Fruit fly (Drosophila melanogaster) whole organism, embryonic: ENCODE measurements around the gene Ask1.

Experiments used
- Ada2b ChIP-seq: fragments of 200-800 bp; sonication (Bioruptor generic); IDR thresholded peaks from 2 replicates; pipeline ENCODE4 v1.3.6; 2022; ENCODE audit warnings: missing biosample characterization, missing genetic modification characterization
- Aef1 ChIP-seq: fragments of 200-800 bp; sonication (Bioruptor generic); IDR thresholded peaks from 3 replicates; pipeline ENCODE4 v1.3.6; 2022; ENCODE audit warnings: missing biosample characterization, missing genetic modification characterization
- CG10274 ChIP-seq: fragments of 200-800 bp; sonication (Bioruptor generic); optimal IDR thresholded peaks from 3 replicates; lab custom pipeline; 2017; ENCODE audit warnings: missing biosample characterization, mild to moderate bottlenecking, missing genetic modification characterization
- CG10431 ChIP-seq: fragments of 200-800 bp; sonication (Bioruptor generic); optimal IDR thresholded peaks from 3 replicates; lab custom pipeline; 2018; ENCODE audit warnings: missing biosample characterization, mild to moderate bottlenecking, missing genetic modification characterization
- CG1602 ChIP-seq: fragments of 200-800 bp; sonication (Bioruptor generic); optimal IDR thresholded peaks from 3 replicates; lab custom pipeline; 2016; ENCODE audit warnings: missing biosample characterization, missing genetic modification characterization
- CG16863 ChIP-seq: fragments of 200-800 bp; sonication (Bioruptor generic); optimal IDR thresholded peaks from 3 replicates; lab custom pipeline; 2016; ENCODE audit warnings: missing biosample characterization, missing genetic modification characterization
- CG17829 ChIP-seq: fragments of 200-800 bp; optimal IDR thresholded peaks from 2 replicates; lab custom pipeline; 2019; ENCODE audit warnings: missing biosample characterization, mild to moderate bottlenecking, missing genetic modification characterization, moderate library complexity
- CG34224 ChIP-seq: fragments of 200-800 bp; sonication (Bioruptor generic); IDR thresholded peaks from 3 replicates; pipeline ENCODE4 v1.3.6; 2022; ENCODE audit warnings: missing biosample characterization, missing genetic modification characterization; ENCODE audit not compliant: partially characterized antibody
- CG34376 ChIP-seq: fragments of 200-800 bp; sonication (Bioruptor generic); optimal IDR thresholded peaks from 2 replicates; lab custom pipeline; 2018; ENCODE audit warnings: missing biosample characterization, mild to moderate bottlenecking, missing genetic modification characterization
- CG3838 ChIP-seq: fragments of 200-800 bp; sonication (Bioruptor generic); optimal IDR thresholded peaks from 3 replicates; lab custom pipeline; 2016; ENCODE audit warnings: missing biosample characterization, missing genetic modification characterization
- CG3995 ChIP-seq: fragments of 200-800 bp; sonication (Bioruptor generic); optimal IDR thresholded peaks from 3 replicates; lab custom pipeline; 2016; ENCODE audit warnings: missing biosample characterization, missing genetic modification characterization
- CG4424 ChIP-seq: fragments of 200-800 bp; sonication (Bioruptor generic); optimal IDR thresholded peaks from 3 replicates; lab custom pipeline; 2016; ENCODE audit warnings: missing biosample characterization, missing genetic modification characterization
- CG6689 ChIP-seq: fragments of 200-800 bp; sonication (Bioruptor generic); IDR thresholded peaks from 2 replicates; pipeline ENCODE4 v1.3.6; 2022; ENCODE audit warnings: missing biosample characterization, missing genetic modification characterization
- CG6813 ChIP-seq: fragments of 200-800 bp; sonication (Bioruptor generic); optimal IDR thresholded peaks from 2 replicates; lab custom pipeline; 2017; ENCODE audit warnings: missing biosample characterization, missing genetic modification characterization, mild to moderate bottlenecking, moderate library complexity, missing genetic modification reagents
- CG9609 ChIP-seq: fragments of 200-800 bp; sonication (Bioruptor generic); optimal IDR thresholded peaks from 3 replicates; lab custom pipeline; 2016; ENCODE audit warnings: missing biosample characterization, missing genetic modification characterization
- CG9727 ChIP-seq: fragments of 200-800 bp; sonication (Bioruptor generic); optimal IDR thresholded peaks from 3 replicates; lab custom pipeline; 2017; ENCODE audit warnings: missing biosample characterization, mild to moderate bottlenecking, missing genetic modification characterization
- Chrac-16 ChIP-seq: fragments of 200-800 bp; sonication (Bioruptor generic); optimal IDR thresholded peaks from 3 replicates; lab custom pipeline; 2016; ENCODE audit warnings: missing biosample characterization, missing genetic modification characterization
- Dip2 ChIP-seq: fragments of 200-800 bp; sonication (Bioruptor generic); IDR thresholded peaks from 2 replicates; pipeline ENCODE4 v1.3.6; 2022; ENCODE audit warnings: missing biosample characterization, missing genetic modification characterization
- Eip74EF ChIP-seq, 2 experiments: fragments of 200-800 bp in 1 of 2; fragments of >200 bp in 1 of 2; sonication (Bioruptor generic) in 1 of 2; optimal IDR thresholded peaks; 2 replicates each; lab custom pipeline; 2017 to 2019; ENCODE audit warnings: missing biosample characterization in 2 of 2, missing genetic modification characterization in 2 of 2, mild to moderate bottlenecking in 1 of 2, moderate library complexity in 1 of 2
- Hand ChIP-seq: fragments of 200-800 bp; sonication (Bioruptor generic); optimal IDR thresholded peaks from 2 replicates; lab custom pipeline; 2017; ENCODE audit warnings: mild to moderate bottlenecking, missing biosample characterization, missing genetic modification reagents, missing genetic modification characterization
- HmgZ ChIP-seq: fragments of 200-800 bp; sonication (Bioruptor generic); optimal IDR thresholded peaks from 2 replicates; lab custom pipeline; 2018; ENCODE audit warnings: missing biosample characterization, mild to moderate bottlenecking, missing genetic modification characterization
- MTF-1 ChIP-seq: fragments of 200-800 bp; sonication (Bioruptor generic); optimal IDR thresholded peaks from 2 replicates; lab custom pipeline; 2018; ENCODE audit warnings: missing biosample characterization, mild to moderate bottlenecking, missing genetic modification characterization, borderline replicate concordance
- Mrtf ChIP-seq: fragments of 200-800 bp; sonication (Bioruptor generic); IDR thresholded peaks from 3 replicates; pipeline ENCODE4 v1.3.6; 2022; ENCODE audit warnings: missing biosample characterization, missing genetic modification characterization
- Neu2 ChIP-seq: fragments of 200-800 bp; sonication (Bioruptor generic); optimal IDR thresholded peaks from 3 replicates; lab custom pipeline; 2016; ENCODE audit warnings: missing biosample characterization, missing genetic modification characterization, borderline replicate concordance
- Oaz ChIP-seq: fragments of 200-800 bp; sonication (Bioruptor generic); IDR thresholded peaks from 2 replicates; pipeline ENCODE4 v1.3.6; 2022; ENCODE audit warnings: missing biosample characterization, missing genetic modification characterization
- Optix ChIP-seq: fragments of 200-800 bp; sonication (Bioruptor generic); IDR thresholded peaks from 3 replicates; pipeline ENCODE4 v1.3.6; 2022; ENCODE audit warnings: missing biosample characterization, missing genetic modification characterization
- Stat92E ChIP-seq, 3 experiments: fragments of >200 bp in 2 of 3; fragments of 200-800 bp in 1 of 3; sonication (Bioruptor generic) in 1 of 3; optimal IDR thresholded peaks; 2 replicates each; lab custom pipeline; 2017 to 2019; ENCODE audit warnings: missing biosample characterization in 3 of 3, missing genetic modification characterization in 3 of 3, mild to moderate bottlenecking in 1 of 3, moderate library complexity in 1 of 3
- Trl ChIP-seq, 3 experiments: fragments of >200 bp in 2 of 3; fragments of 200-800 bp in 1 of 3; sonication (Bioruptor generic) in 1 of 3; optimal IDR thresholded peaks; 2 replicates in 1 of 3; 3 replicates in 2 of 3; lab custom pipeline; 2016 to 2017; ENCODE audit warnings: missing biosample characterization in 1 of 3, missing genetic modification characterization in 1 of 3
- ac ChIP-seq: fragments of 200-800 bp; sonication (Bioruptor generic); optimal IDR thresholded peaks from 3 replicates; lab custom pipeline; 2017; ENCODE audit warnings: missing biosample characterization, mild to moderate bottlenecking, missing genetic modification characterization
- amos ChIP-seq: fragments of 200-800 bp; sonication (Bioruptor generic); IDR thresholded peaks from 2 replicates; pipeline ENCODE4 v1.3.6; 2022; ENCODE audit warnings: missing biosample characterization, missing genetic modification characterization; ENCODE audit not compliant: partially characterized antibody
- az2 ChIP-seq: fragments of 200-800 bp; sonication (Bioruptor generic); optimal IDR thresholded peaks from 3 replicates; lab custom pipeline; 2016; ENCODE audit warnings: missing biosample characterization, missing genetic modification characterization
- bab2 ChIP-seq: fragments of 200-800 bp; sonication (Bioruptor generic); optimal IDR thresholded peaks from 2 replicates; lab custom pipeline; 2016; ENCODE audit warnings: missing biosample characterization, missing genetic modification characterization
- dati ChIP-seq: fragments of 200-800 bp; sonication (Bioruptor generic); IDR thresholded peaks from 2 replicates; pipeline ENCODE4 v1.3.6; 2022; ENCODE audit warnings: missing biosample characterization, missing genetic modification characterization
- ftz-f1 ChIP-seq: fragments of 200-800 bp; sonication (Bioruptor generic); optimal IDR thresholded peaks from 2 replicates; lab custom pipeline; 2016; ENCODE audit warnings: missing biosample characterization, missing genetic modification characterization
- gcm2 ChIP-seq: fragments of 200-800 bp; sonication (Bioruptor generic); optimal IDR thresholded peaks from 2 replicates; lab custom pipeline; 2016; ENCODE audit warnings: missing biosample characterization, missing genetic modification characterization
- gsb ChIP-seq: fragments of 200-800 bp; sonication (Bioruptor generic); IDR thresholded peaks from 2 replicates; pipeline ENCODE4 v1.3.6; 2022; ENCODE audit warnings: missing biosample characterization, missing genetic modification characterization
- gsb-n ChIP-seq: fragments of 200-800 bp; sonication (Bioruptor generic); optimal IDR thresholded peaks from 3 replicates; lab custom pipeline; 2018; ENCODE audit warnings: missing biosample characterization, mild to moderate bottlenecking, missing genetic modification characterization
- gt ChIP-seq: fragments of 200-800 bp; sonication (Bioruptor generic); IDR thresholded peaks from 2 replicates; pipeline ENCODE4 v1.3.6; 2022; ENCODE audit warnings: missing biosample characterization, missing genetic modification characterization
- ind ChIP-seq: fragments of 200-800 bp; sonication (Bioruptor generic); optimal IDR thresholded peaks from 3 replicates; lab custom pipeline; 2016; ENCODE audit warnings: missing biosample characterization, missing genetic modification characterization
- nerfin-1 ChIP-seq: fragments of 200-800 bp; sonication (Bioruptor generic); optimal IDR thresholded peaks from 3 replicates; lab custom pipeline; 2019; ENCODE audit warnings: missing biosample characterization, mild to moderate bottlenecking, missing genetic modification characterization, moderate library complexity
- pzg ChIP-seq: fragments of 200-800 bp; sonication (Bioruptor generic); optimal IDR thresholded peaks from 3 replicates; lab custom pipeline; 2018; ENCODE audit warnings: missing biosample characterization, mild to moderate bottlenecking, missing genetic modification characterization, moderate library complexity
- ranshi ChIP-seq: fragments of 200-800 bp; sonication (Bioruptor generic); IDR thresholded peaks from 2 replicates; pipeline ENCODE4 v1.3.6; 2022; ENCODE audit warnings: missing biosample characterization, missing genetic modification characterization
- run ChIP-seq: fragments of 200-800 bp; sonication (Bioruptor generic); optimal IDR thresholded peaks from 3 replicates; lab custom pipeline; 2018; ENCODE audit warnings: missing biosample characterization, mild to moderate bottlenecking, missing genetic modification characterization
- sd ChIP-seq: fragments of 200-800 bp; sonication (Bioruptor generic); optimal IDR thresholded peaks from 3 replicates; lab custom pipeline; 2018; ENCODE audit warnings: missing biosample characterization, mild to moderate bottlenecking, missing genetic modification characterization, moderate library complexity
- sens ChIP-seq: fragments of 200-800 bp; sonication (Bioruptor generic); peaks from one replicate; lab custom pipeline; 2016; ENCODE audit warnings: missing biosample characterization, missing genetic modification characterization
- sim ChIP-seq: fragments of 200-800 bp; sonication (Bioruptor generic); IDR thresholded peaks from 2 replicates; pipeline ENCODE4 v1.3.6; 2022; ENCODE audit warnings: missing biosample characterization, missing genetic modification characterization
- slp2 ChIP-seq: fragments of 200-800 bp; sonication (Bioruptor generic); optimal IDR thresholded peaks from 2 replicates; lab custom pipeline; 2016; ENCODE audit warnings: missing biosample characterization, missing genetic modification characterization
- trem ChIP-seq: fragments of 200-800 bp; optimal IDR thresholded peaks from 3 replicates; lab custom pipeline; 2019; ENCODE audit warnings: missing biosample characterization, mild to moderate bottlenecking, missing genetic modification characterization, moderate library complexity
- z ChIP-seq: fragments of 200-800 bp; sonication (Bioruptor generic); IDR thresholded peaks from 3 replicates; pipeline ENCODE4 v1.3.6; 2022; ENCODE audit warnings: missing biosample characterization, missing genetic modification characterization

Ask1 gene

DNA sequence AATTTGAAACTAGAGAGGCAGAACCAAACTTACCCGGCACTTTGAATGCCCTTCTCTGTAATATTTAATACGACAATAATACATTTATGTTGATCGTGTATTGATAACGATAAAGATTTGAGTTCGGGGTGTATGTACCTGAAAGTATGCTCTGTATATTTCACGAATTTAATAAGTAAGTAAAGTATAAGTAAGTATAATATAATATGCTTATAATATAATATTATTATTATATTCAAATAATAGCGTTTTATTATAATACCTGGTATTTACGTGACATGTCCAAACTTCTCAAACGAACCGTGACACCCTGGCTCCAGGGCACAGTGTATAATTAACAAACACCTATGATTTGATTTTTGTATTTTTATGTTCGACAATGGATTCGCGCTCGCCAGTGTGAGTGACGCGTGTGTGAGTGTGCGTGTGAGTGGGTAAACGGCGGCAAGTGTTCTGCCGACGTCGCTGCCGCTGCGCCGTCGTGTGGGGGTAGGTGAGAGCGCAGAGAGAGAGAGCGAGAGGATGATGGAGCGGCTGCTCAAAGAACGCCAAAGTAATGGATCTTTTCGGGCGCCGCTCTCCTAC is 10.2 kb downstream of the Ask1 start (continued):
- TF ChIP-seq CG4424 (GFP tag; lab: Kevin White, UChicago) (peak; percentile 54), Aef1 (GFP tag; lab: Robert Waterston, UW) (peak; percentile 58; the same call in 2 of the 3 replicates), CG17829 (tag; lab: Kevin White, UChicago) (peak; percentile 59), sd (tag; lab: Kevin White, UChicago) (peak; percentile 65), Chrac-16 (peak; percentile 42), Ada2b (peak; percentile 55; the same call in 1 of the 2 replicates), gt (GFP tag; lab: Robert Waterston, UW) (no peak), gcm2 (GFP tag; lab: Kevin White, UChicago) (no peak), nerfin-1 (tag; lab: Kevin White, UChicago) (peak; percentile 31), ac (GFP tag; lab: Kevin White, UChicago) (no peak), Dip2 (GFP tag; lab: Robert Waterston, UW) (no peak), amos (no peak), Trl (optimal IDR thresholded peaks at IDR 0.05; lab: Kevin White, UChicago) (peak; percentile 89 to 95), Trl (GFP tag; optimal IDR thresholded peaks at IDR 0.05; lab: Kevin White, UChicago) (no peak), pzg (GFP tag; lab: Kevin White, UChicago) (no peak), ranshi (GFP tag; lab: Robert Waterston, UW) (no peak; the same call in 1 of the 2 replicates), sens (GFP tag; lab: Kevin White, UChicago) (peak; percentile 47), Hand (no peak), CG34376 (GFP tag; lab: Kevin White, UChicago) (peak; percentile 68), Eip74EF (GFP tag; optimal IDR thresholded peaks at IDR 0.05; lab: Kevin White, UChicago) (peak in 1 of 2 experiments; percentile 76), CG10431 (GFP tag; lab: Kevin White, UChicago) (no peak), Stat92E (GFP tag; optimal IDR thresholded peaks at IDR 0.05; lab: Kevin White, UChicago) (no peak), dati (GFP tag; lab: Robert Waterston, UW) (no peak), CG1602 (peak; percentile 28), CG3995 (GFP tag; lab: Kevin White, UChicago) (peak; percentile 43), ftz-f1 (GFP tag; lab: Kevin White, UChicago) (no peak), CG9609 (peak; percentile 2), Optix (GFP tag; lab: Robert Waterston, UW) (no peak), CG6689 (0 out of 2 replicates have a peak, but pooled peaks have one; percentile 54), MTF-1 (peak; percentile 23), CG9727 (GFP tag; lab: Kevin White, UChicago) (peak; percentile 81), gsb (GFP tag; lab: Robert Waterston, UW) (0 out of 2 replicates have a peak, but pooled peaks have one; percentile 43), gsb-n (tag; lab: Kevin White, UChicago) (peak; percentile 18), az2 (GFP tag; lab: Kevin White, UChicago) (peak; percentile 28), z (GFP tag; lab: Robert Waterston, UW) (peak; percentile 72; the same call in 2 of the 3 replicates), CG10274 (GFP tag; lab: Kevin White, UChicago) (peak; percentile 80), CG3838 (no peak), bab2 (GFP tag; lab: Kevin White, UChicago) (no peak), Oaz (GFP tag; lab: Robert Waterston, UW) (no peak), ind (peak; percentile 73), run (peak; percentile 42), CG6813 (GFP tag; lab: Kevin White, UChicago) (peak; percentile 74), Mrtf (no peak), HmgZ (tag; lab: Kevin White, UChicago) (peak; percentile 48), Neu2 (GFP tag; lab: Kevin White, UChicago) (no peak), CG34224 (GFP tag; lab: Robert Waterston, UW) (no peak; the same call in 2 of the 3 replicates), slp2 (no peak), sim (GFP tag; lab: Robert Waterston, UW) (0 out of 2 replicates have a peak, but pooled peaks have one; percentile 6), trem (tag; lab: Kevin White, UChicago) (peak; percentile 39), CG16863 (no peak)
